Worm (Caenorhabditis elegans): ENCODE results near the gene ZC250.2.
"Not testable (repeated sequence)": the region's sequence is repeated elsewhere in the genome, so short reads cannot be mapped to it uniquely, and the experiment has no call there.

The ZC250.2 gene

ce11 chrV:5776941-5777340 lies 15.2 kb upstream of the ZC250.2 start, which contains the start of gene F44E7.4 (continued):
- TF ChIP-seq dve-1 (tag; optimal IDR thresholded peaks at IDR 0.05; ENCODE audit: insufficient read depth) = peak; percentile 24
- peak; percentile 90 for TF ChIP-seq ceh-20 (GFP tag; IDR thresholded peaks at IDR 0.05)
- TF ChIP-seq Y48G9A.11 (GFP tag; IDR thresholded peaks at IDR 0.05) = peak; percentile 88
- peak; percentile 97 for TF ChIP-seq hmg-1.1 (GFP tag; IDR thresholded peaks at IDR 0.05)
- peak; percentile 14 for TF ChIP-seq unc-130 (GFP tag; optimal IDR thresholded peaks at IDR 0.05)
- peak; percentile 70; the same call in 1 of the 2 replicates for TF ChIP-seq mdt-29 (GFP tag; IDR thresholded peaks at IDR 0.05)
- TF ChIP-seq lin-1 (GFP tag; IDR thresholded peaks at IDR 0.05) = peak; percentile 91
- peak; percentile 92 for TF ChIP-seq egl-43 (GFP tag; IDR thresholded peaks at IDR 0.05)
- TF ChIP-seq D1046.2 (GFP tag; IDR thresholded peaks at IDR 0.05) = peak; percentile 69; the same call in 1 of the 2 replicates
- TF ChIP-seq nhr-28 (tag; optimal IDR thresholded peaks at IDR 0.05) = peak; percentile 38
- peak; percentile 82 for TF ChIP-seq saeg-2 (GFP tag; IDR thresholded peaks at IDR 0.05)
- peak; percentile 7 for TF ChIP-seq dpl-1 (GFP tag; optimal IDR thresholded peaks at IDR 0.05)
- TF ChIP-seq aha-1 (tag) = peak; percentile 82
- TF ChIP-seq arid-1 (GFP tag; conservative IDR thresholded peaks at IDR 0.05) = peak; percentile 95
- TF ChIP-seq T20F7.1 (GFP tag; optimal IDR thresholded peaks at IDR 0.05) = peak; percentile 1
- peak; percentile 79 for TF ChIP-seq lim-7 (GFP tag; IDR thresholded peaks at IDR 0.05)
- TF ChIP-seq pha-4 (GFP tag; IDR thresholded peaks at IDR 0.05) = peak; percentile 91
- not testable (repeated sequence) for TF ChIP-seq pha-4 (tag; optimal IDR thresholded peaks at IDR 0.05)
- peak; percentile 81 for TF ChIP-seq ZK337.2 (GFP tag; IDR thresholded peaks at IDR 0.05)
- TF ChIP-seq lin-29 (GFP tag; IDR thresholded peaks at IDR 0.05) = peak; percentile 81
- TF ChIP-seq hif-1 (tag; optimal IDR thresholded peaks at IDR 0.05) = peak in 1 of 2 experiments; percentile 20
- peak; percentile 87 for TF ChIP-seq nhr-42 (GFP tag; IDR thresholded peaks at IDR 0.05)
- TF ChIP-seq dmd-6 (GFP tag; IDR thresholded peaks at IDR 0.05) = peak; percentile 82
- peak; percentile 24 for TF ChIP-seq F49E8.2 (tag; optimal IDR thresholded peaks at IDR 0.05; ENCODE audit: borderline replicate concordance)
- TF ChIP-seq tra-1 (GFP tag; IDR thresholded peaks at IDR 0.05) = peak; percentile 79; the same call in 1 of the 2 replicates
- peak; percentile 86 for TF ChIP-seq nhr-41 (GFP tag; IDR thresholded peaks at IDR 0.05)
- peak in 1 of 2 experiments; percentile 51 for TF ChIP-seq lsy-2 (tag; optimal IDR thresholded peaks at IDR 0.05)
- peak; percentile 77 for TF ChIP-seq mes-2 (tag; optimal IDR thresholded peaks at IDR 0.05; ENCODE audit: poor library complexity, severe bottlenecking)
- 0 out of 2 replicates have a peak, but pooled peaks have one; percentile 18 for TF ChIP-seq daf-19 (GFP tag; conservative IDR thresholded peaks at IDR 0.05)
- peak; percentile 79 for TF ChIP-seq madf-9 (GFP tag; conservative IDR thresholded peaks at IDR 0.05)
- peak; percentile 61 for TF ChIP-seq set-16 (GFP tag; IDR thresholded peaks at IDR 0.05)
- TF ChIP-seq php-3 (GFP tag; IDR thresholded peaks at IDR 0.05) = peak; percentile 85
- TF ChIP-seq zip-11 (GFP tag; IDR thresholded peaks at IDR 0.05) = peak; percentile 83; the same call in 1 of the 2 replicates
- TF ChIP-seq nhr-102 (tag; optimal IDR thresholded peaks at IDR 0.05) = peak; percentile 9

ce11 chrV:5778216-5778615 lies 13.9 kb upstream of the ZC250.2 start:
- TF ChIP-seq lin-38 (GFP tag; IDR thresholded peaks at IDR 0.05) (peak; percentile 85), mdt-29 (GFP tag; IDR thresholded peaks at IDR 0.05) (0 out of 2 replicates have a peak, but pooled peaks have one; percentile 46), php-3 (GFP tag; IDR thresholded peaks at IDR 0.05) (peak; percentile 51; the same call in 1 of the 2 replicates), Y48G9A.11 (GFP tag; IDR thresholded peaks at IDR 0.05) (0 out of 2 replicates have a peak, but pooled peaks have one; percentile 10), vab-7 (GFP tag; IDR thresholded peaks at IDR 0.05) (0 out of 2 replicates have a peak, but pooled peaks have one; percentile 33), nhr-42 (GFP tag; IDR thresholded peaks at IDR 0.05) (0 out of 2 replicates have a peak, but pooled peaks have one; percentile 18), ceh-44 (GFP tag; IDR thresholded peaks at IDR 0.05) (0 out of 2 replicates have a peak, but pooled peaks have one; percentile 34), pha-4 (GFP tag; IDR thresholded peaks at IDR 0.05) (peak; percentile 67), D1046.2 (GFP tag; IDR thresholded peaks at IDR 0.05) (0 out of 2 replicates have a peak, but pooled peaks have one; percentile 11), dmd-6 (GFP tag; IDR thresholded peaks at IDR 0.05) (peak; percentile 29; the same call in 1 of the 2 replicates), ctbp-1 (GFP tag; IDR thresholded peaks at IDR 0.05) (peak; percentile 44; the same call in 1 of the 2 replicates), egl-43 (GFP tag; IDR thresholded peaks at IDR 0.05) (peak; percentile 68; the same call in 1 of the 2 replicates), set-16 (GFP tag; IDR thresholded peaks at IDR 0.05) (peak; percentile 55; the same call in 1 of the 2 replicates), T26A8.4 (GFP tag; IDR thresholded peaks at IDR 0.05) (peak; percentile 86), hmg-1.1 (GFP tag; IDR thresholded peaks at IDR 0.05) (peak; percentile 70)
- TF ChIP-seq pha-4 (tag; optimal IDR thresholded peaks at IDR 0.05) = not testable (repeated sequence)
